Worm (Caenorhabditis elegans) whole organism, early embryonic: ENCODE measurements around the gene nlp-27.

Experiments
- B0310.2 ChIP-seq: sonication (generic microtip); optimal IDR thresholded peaks from 2 replicates; lab custom pipeline; 2016; ENCODE audit warnings: mild to moderate bottlenecking, missing genetic modification characterization, missing compliant biosample characterization
- F13C5.2 ChIP-seq: sonication (generic microtip); optimal IDR thresholded peaks from 2 replicates; lab custom pipeline; 2017; ENCODE audit warnings: mild to moderate bottlenecking, missing genetic modification characterization, inconsistent platforms, missing compliant biosample characterization
- aly-1 ChIP-seq: sonication (generic microtip); optimal IDR thresholded peaks from 2 replicates; lab custom pipeline; 2016; ENCODE audit warnings: missing genetic modification characterization, missing compliant biosample characterization
- ama-1 ChIP-seq: fragments of 150-350 bp; optimal IDR thresholded peaks from 2 replicates; lab custom pipeline; 2014
- ceh-13 ChIP-seq: fragments of 200-800 bp; sonication (Bioruptor generic); optimal IDR thresholded peaks from 2 replicates; lab custom pipeline; 2018; ENCODE audit warnings: mild to moderate bottlenecking, missing genetic modification characterization, missing compliant biosample characterization
- ceh-36 ChIP-seq: sonication (generic microtip); optimal IDR thresholded peaks from 2 replicates; lab custom pipeline; 2016; ENCODE audit warnings: missing genetic modification characterization, inconsistent platforms, missing compliant biosample characterization
- ets-7 ChIP-seq: sonication (generic microtip); optimal IDR thresholded peaks from 2 replicates; lab custom pipeline; 2016; ENCODE audit warnings: missing genotype, missing genetic modification characterization, missing compliant biosample characterization
- flt-1 ChIP-seq: fragments of 200-800 bp; sonication (Bioruptor generic); IDR thresholded peaks from 2 replicates; pipeline ENCODE4 v1.3.6; 2022; ENCODE audit warnings: missing genetic modification characterization, missing compliant biosample characterization
- hmbx-1 ChIP-seq: sonication (generic microtip); optimal IDR thresholded peaks from 2 replicates; lab custom pipeline; 2016; ENCODE audit warnings: mild to moderate bottlenecking, missing genetic modification characterization, missing compliant biosample characterization
- hmg-4 ChIP-seq: fragments of 200-800 bp; sonication (Bioruptor generic); optimal IDR thresholded peaks from 2 replicates; lab custom pipeline; 2018; ENCODE audit warnings: mild to moderate bottlenecking, missing genetic modification characterization, missing compliant biosample characterization
- hnd-1 ChIP-seq: sonication (generic microtip); optimal IDR thresholded peaks from 2 replicates; lab custom pipeline; 2016; ENCODE audit warnings: missing genetic modification characterization, missing compliant biosample characterization
- pes-1 ChIP-seq: fragments of 200-800 bp; sonication (Bioruptor generic); IDR thresholded peaks from 2 replicates; pipeline ENCODE4 v1.3.6; 2022; ENCODE audit warnings: missing genetic modification reagents, missing genetic modification characterization, missing compliant biosample characterization
- scrt-1 ChIP-seq: fragments of 200-800 bp; sonication (Bioruptor generic); IDR thresholded peaks from 2 replicates; pipeline ENCODE4 v1.3.6; 2022; ENCODE audit warnings: missing genetic modification characterization, missing compliant biosample characterization
- sea-1 ChIP-seq: fragments of 200-800 bp; sonication (Bioruptor generic); conservative IDR thresholded peaks from 2 replicates; pipeline ENCODE4 v1.3.6; 2022; ENCODE audit warnings: missing genetic modification characterization, missing compliant biosample characterization
- tbx-11 ChIP-seq: fragments of 200-800 bp; sonication (Bioruptor generic); IDR thresholded peaks from 2 replicates; pipeline ENCODE4 v1.3.6; 2022; ENCODE audit warnings: missing genetic modification characterization, missing compliant biosample characterization
- tbx-37 ChIP-seq: fragments of 200-800 bp; sonication (Bioruptor generic); conservative IDR thresholded peaks from 2 replicates; pipeline ENCODE4 v1.3.6; 2022; ENCODE audit warnings: missing genetic modification reagents, missing genetic modification characterization, missing compliant biosample characterization
- tra-4 ChIP-seq: sonication (generic microtip); optimal IDR thresholded peaks from 2 replicates; lab custom pipeline; 2017; ENCODE audit warnings: missing genetic modification characterization, missing compliant biosample characterization

Gene nlp-27

DNA sequence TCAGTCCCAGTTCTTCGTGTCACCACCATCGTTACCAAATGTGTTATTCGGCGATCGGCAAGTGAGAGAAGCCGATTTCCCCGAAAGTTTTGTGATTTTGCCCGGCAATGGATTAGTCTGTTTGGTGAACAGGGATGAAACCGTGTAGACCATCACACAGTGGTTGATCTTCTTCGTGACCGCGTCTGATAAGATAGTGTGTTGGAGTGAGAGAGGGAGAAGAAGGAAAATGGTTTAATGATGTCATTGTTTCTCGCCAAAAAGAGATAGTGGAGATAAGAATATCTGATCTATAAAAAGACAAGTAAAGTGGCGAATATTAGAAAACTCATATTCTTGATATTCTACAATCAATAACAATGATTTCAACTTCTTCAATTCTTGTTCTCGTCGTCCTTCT lies 9.4 kb upstream of the nlp-27 start, which contains the start of gene nlp-31:
Gene nlp-31, plus strand, starts transcription at position 237 of the 400 bp plus-strand sequence.
- TF ChIP-seq tbx-37 (no peak), pes-1 (no peak), F13C5.2 (tag; lab: Kevin White, UChicago) (no peak), ceh-13 (no peak), scrt-1 (GFP tag; lab: Robert Waterston, UW) (no peak)

DNA sequence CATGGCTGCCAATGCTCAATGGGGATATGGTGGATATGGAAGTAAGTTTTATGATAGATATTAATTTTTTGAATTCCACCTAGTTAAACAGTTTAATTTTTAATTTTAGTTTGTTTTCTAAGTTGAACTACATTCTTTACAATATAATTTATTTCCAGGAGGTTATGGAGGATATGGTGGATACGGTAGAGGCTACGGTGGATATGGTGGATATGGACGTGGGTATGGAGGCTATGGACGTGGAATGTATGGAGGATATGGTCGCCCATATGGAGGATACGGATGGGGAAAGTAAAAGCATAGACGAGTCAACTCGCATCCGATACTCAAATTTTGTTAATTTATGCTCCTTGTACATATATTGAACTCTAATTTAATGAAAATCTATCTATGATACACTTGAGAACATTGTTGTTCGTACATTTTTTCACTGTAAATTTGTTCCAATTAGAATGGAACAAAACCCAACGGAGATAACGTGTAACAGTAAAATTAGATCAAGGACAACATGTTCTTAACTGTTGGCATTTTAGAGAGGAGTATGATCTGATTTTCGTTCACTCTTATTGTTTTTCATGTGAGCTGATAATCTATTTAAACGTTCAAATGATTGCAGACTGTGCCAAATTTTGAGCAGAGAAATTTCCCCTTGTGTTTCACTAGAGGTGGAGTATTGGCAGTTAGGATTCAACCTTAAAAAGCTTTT lies 8.8 kb upstream of the nlp-27 start:
- TF ChIP-seq flt-1 (GFP tag; lab: Robert Waterston, UW) = no peak
- no peak for TF ChIP-seq B0310.2 (tag; lab: Kevin White, UChicago)
- TF ChIP-seq hmbx-1 (tag; lab: Kevin White, UChicago) = no peak
- TF ChIP-seq tbx-37 = no peak
- TF ChIP-seq ets-7 (tag; lab: Kevin White, UChicago) = no peak
- no peak for TF ChIP-seq hnd-1 (tag; lab: Kevin White, UChicago)
- no peak for TF ChIP-seq hmg-4 (GFP tag; lab: Kevin White, UChicago)
- no peak for TF ChIP-seq scrt-1 (GFP tag; lab: Robert Waterston, UW)
- no peak for TF ChIP-seq ceh-36 (tag; lab: Kevin White, UChicago)
- no peak for TF ChIP-seq ceh-13
- no peak for TF ChIP-seq F13C5.2 (tag; lab: Kevin White, UChicago)
- no peak for TF ChIP-seq sea-1
- no peak for TF ChIP-seq tra-4 (tag; lab: Kevin White, UChicago)

DNA sequence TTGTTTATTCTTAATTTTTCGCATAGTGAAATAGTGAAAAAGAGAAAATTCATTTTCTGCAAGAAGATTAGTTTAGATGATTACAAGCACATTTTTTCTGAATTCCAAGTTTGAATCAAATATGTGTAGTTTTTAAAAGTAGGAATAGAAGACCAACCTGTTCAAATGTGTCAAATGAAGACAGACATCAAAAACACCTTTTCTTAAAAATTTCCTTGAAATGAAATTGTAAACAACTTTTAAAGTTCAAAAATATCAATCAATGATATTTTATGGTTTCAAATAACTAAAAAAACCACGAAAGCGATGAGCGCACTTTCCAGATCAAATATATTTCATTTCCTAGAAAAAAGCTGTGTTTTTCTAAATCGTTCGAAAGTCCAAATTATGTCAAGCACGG lies 7.5 kb upstream of the nlp-27 start, which contains the start of gene nlp-30:
Gene nlp-30, plus strand, starts transcription at position 301 of the 400 bp plus-strand sequence.
- TF ChIP-seq hnd-1 (tag; lab: Kevin White, UChicago) = no peak
- no peak for TF ChIP-seq F13C5.2 (tag; lab: Kevin White, UChicago)
- TF ChIP-seq ceh-36 (tag; lab: Kevin White, UChicago) = no peak
- no peak for TF ChIP-seq tra-4 (tag; lab: Kevin White, UChicago)
- TF ChIP-seq hmbx-1 (tag; lab: Kevin White, UChicago) = no peak
- no peak for TF ChIP-seq sea-1
- no peak for TF ChIP-seq ama-1 (lab: Kevin White, UChicago)
- no peak for TF ChIP-seq ets-7 (tag; lab: Kevin White, UChicago)
- TF ChIP-seq B0310.2 (tag; lab: Kevin White, UChicago) = no peak
- TF ChIP-seq ceh-13 = no peak
- TF ChIP-seq scrt-1 (GFP tag; lab: Robert Waterston, UW) = no peak
- no peak for TF ChIP-seq tbx-11 (GFP tag; lab: Robert Waterston, UW)

DNA sequence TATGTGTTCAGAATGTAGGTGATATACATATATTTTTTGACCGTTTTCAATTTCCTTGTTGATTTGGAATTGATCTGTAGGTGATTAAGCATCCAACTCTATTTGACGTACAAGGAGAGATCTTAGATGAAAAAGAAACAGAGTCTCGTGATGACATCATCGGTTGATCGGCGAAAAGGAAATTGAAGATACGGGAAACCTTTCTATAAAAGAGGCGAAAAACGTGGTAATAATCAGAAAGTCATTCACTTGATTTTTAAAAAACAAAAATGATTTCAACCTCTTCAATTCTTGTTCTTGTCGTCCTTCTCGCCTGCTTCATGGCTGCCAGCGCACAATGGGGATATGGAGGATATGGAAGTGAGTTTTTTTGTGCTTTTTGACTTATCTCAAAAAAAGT lies 5.0 kb upstream of the nlp-27 start, which contains the start of gene nlp-29:
Gene nlp-29, plus strand, starts transcription at position 248 of the 400 bp plus-strand sequence.
- no peak for TF ChIP-seq scrt-1 (GFP tag; lab: Robert Waterston, UW)
- TF ChIP-seq ceh-36 (tag; lab: Kevin White, UChicago) = no peak
- TF ChIP-seq tbx-37 = no peak
- TF ChIP-seq pes-1 = no peak
- TF ChIP-seq tbx-11 (GFP tag; lab: Robert Waterston, UW) = no peak
- no peak for TF ChIP-seq ets-7 (tag; lab: Kevin White, UChicago)
- TF ChIP-seq sea-1 = no peak
- no peak for TF ChIP-seq B0310.2 (tag; lab: Kevin White, UChicago)
- no peak for TF ChIP-seq ama-1 (lab: Kevin White, UChicago)
- no peak for TF ChIP-seq tra-4 (tag; lab: Kevin White, UChicago)
- no peak for TF ChIP-seq aly-1
- TF ChIP-seq ceh-13 = no peak
- no peak for TF ChIP-seq hnd-1 (tag; lab: Kevin White, UChicago)
- TF ChIP-seq hmbx-1 (tag; lab: Kevin White, UChicago) = no peak

DNA sequence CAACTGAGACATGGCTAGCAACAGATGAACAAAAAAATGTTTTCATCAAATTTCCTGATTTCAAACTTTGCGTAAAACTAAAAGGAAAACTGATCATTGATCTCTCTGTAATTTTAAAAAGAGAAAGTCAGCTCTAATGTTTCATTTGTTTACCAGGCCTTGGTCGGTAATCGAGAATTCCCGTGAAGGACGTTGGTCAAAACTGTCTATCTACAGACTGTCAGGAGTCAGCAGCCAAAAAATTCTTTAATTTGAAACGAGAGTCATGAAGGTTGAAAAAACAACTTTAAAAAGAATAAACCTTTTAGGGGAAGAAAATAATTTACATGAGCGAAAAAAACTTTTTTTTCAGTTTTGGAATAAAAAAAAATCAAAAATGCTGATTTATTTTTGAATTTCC lies 4.1 kb upstream of the nlp-27 start:
- TF ChIP-seq tbx-37 = no peak
- TF ChIP-seq tra-4 (tag; lab: Kevin White, UChicago) = no peak
- no peak for TF ChIP-seq hnd-1 (tag; lab: Kevin White, UChicago)

DNA sequence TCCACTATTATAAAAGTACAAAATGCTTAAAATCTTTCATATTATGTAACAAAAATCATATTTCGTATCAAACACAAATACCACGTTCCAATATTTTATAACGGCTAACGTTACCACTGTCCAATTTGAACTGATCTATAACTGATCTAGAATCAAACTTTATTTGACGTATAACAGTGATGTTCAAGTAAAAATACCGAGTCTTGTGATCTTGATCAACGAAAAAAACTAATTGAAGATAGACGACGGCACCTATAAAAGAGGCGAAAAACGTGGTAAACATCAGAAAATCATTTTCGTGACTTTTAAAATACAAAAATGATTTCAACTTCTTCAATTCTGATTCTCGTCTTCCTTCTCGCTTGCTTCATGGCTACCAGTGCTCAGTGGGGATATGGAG lies 1.6 kb upstream of the nlp-27 start, which contains the start of gene nlp-28:
Gene nlp-28, plus strand, starts transcription at position 285 of the 400 bp plus-strand sequence.
- TF ChIP-seq B0310.2 (tag; lab: Kevin White, UChicago) (no peak), pes-1 (no peak)

- TF ChIP-seq tbx-37 (no peak), sea-1 (no peak), tbx-11 (GFP tag; lab: Robert Waterston, UW) (no peak), aly-1 (no peak), B0310.2 (tag; lab: Kevin White, UChicago) (no peak), flt-1 (GFP tag; lab: Robert Waterston, UW) (no peak), pes-1 (no peak), hnd-1 (tag; lab: Kevin White, UChicago) (no peak), tra-4 (tag; lab: Kevin White, UChicago) (no peak), ama-1 (lab: Kevin White, UChicago) (no peak), scrt-1 (GFP tag; lab: Robert Waterston, UW) (no peak), ceh-13 (no peak), hmbx-1 (tag; lab: Kevin White, UChicago) (no peak), F13C5.2 (tag; lab: Kevin White, UChicago) (no peak), ets-7 (tag; lab: Kevin White, UChicago) (no peak), hmg-4 (GFP tag; lab: Kevin White, UChicago) (no peak), ceh-36 (tag; lab: Kevin White, UChicago) (no peak)
These were observed 3.2 kb downstream of the nlp-27 start for ce11 chrV:3992334-3992733.

- TF ChIP-seq tbx-11 (GFP tag; lab: Robert Waterston, UW) (no peak), ets-7 (tag; lab: Kevin White, UChicago) (no peak), ceh-13 (no peak), hmg-4 (GFP tag; lab: Kevin White, UChicago) (no peak), hnd-1 (tag; lab: Kevin White, UChicago) (no peak), ceh-36 (tag; lab: Kevin White, UChicago) (no peak), tbx-37 (no peak), B0310.2 (tag; lab: Kevin White, UChicago) (no peak), hmbx-1 (tag; lab: Kevin White, UChicago) (no peak), aly-1 (no peak), scrt-1 (GFP tag; lab: Robert Waterston, UW) (no peak), tra-4 (tag; lab: Kevin White, UChicago) (no peak), sea-1 (no peak), pes-1 (no peak), flt-1 (GFP tag; lab: Robert Waterston, UW) (no peak)
These were observed 4.9 kb downstream of the nlp-27 start, which contains the start of gene K09D9.9 for ce11 chrV:3994048-3994447. Gene K09D9.9 (minus strand): TSS chrV:3994148.
